Fruit fly (Drosophila melanogaster) whole organism, embryonic: ENCODE results near the gene eca.
A peak's percentile ranks its signal among the peaks of the same experiment; 100 is the strongest.

ENCODE experiments used
- Adf1 ChIP-seq: fragments of 200-800 bp; sonication (Bioruptor generic); IDR thresholded peaks from 2 replicates; pipeline ENCODE4 v1.3.6; 2022; ENCODE audit warnings: missing biosample characterization, missing genetic modification characterization
- CG1024 ChIP-seq: fragments of 200-800 bp; sonication (Bioruptor generic); IDR thresholded peaks from 2 replicates; pipeline ENCODE4 v1.3.6; 2022; ENCODE audit warnings: missing biosample characterization, missing genetic modification characterization
- CG10979 ChIP-seq: fragments of 200-800 bp; sonication (Bioruptor generic); optimal IDR thresholded peaks from 2 replicates; lab custom pipeline; 2018; ENCODE audit warnings: missing biosample characterization, mild to moderate bottlenecking, missing genetic modification characterization, moderate library complexity
- CG11085 ChIP-seq: fragments of 200-800 bp; sonication (Bioruptor generic); IDR thresholded peaks from 2 replicates; pipeline ENCODE4 v1.3.6; 2022; ENCODE audit warnings: missing biosample characterization, missing genetic modification characterization
- CG12155 ChIP-seq: fragments of 200-800 bp; sonication (Bioruptor generic); optimal IDR thresholded peaks from 3 replicates; lab custom pipeline; 2016; ENCODE audit warnings: missing biosample characterization, missing genetic modification characterization
- CG12659 ChIP-seq: fragments of 200-800 bp; sonication (Bioruptor generic); optimal IDR thresholded peaks from 3 replicates; lab custom pipeline; 2017; ENCODE audit warnings: mild to moderate bottlenecking, missing biosample characterization, missing genetic modification reagents, missing genetic modification characterization
- CG13775 ChIP-seq: fragments of 200-800 bp; sonication (Bioruptor generic); optimal IDR thresholded peaks from 3 replicates; lab custom pipeline; 2017; ENCODE audit warnings: missing biosample characterization, mild to moderate bottlenecking, missing genetic modification characterization
- CG1602 ChIP-seq: fragments of 200-800 bp; sonication (Bioruptor generic); optimal IDR thresholded peaks from 3 replicates; lab custom pipeline; 2016; ENCODE audit warnings: missing biosample characterization, missing genetic modification characterization
- CG16779 ChIP-seq: fragments of 200-800 bp; sonication (Bioruptor generic); IDR thresholded peaks from 2 replicates; pipeline ENCODE4 v1.3.6; 2022; ENCODE audit warnings: missing biosample characterization, missing genetic modification characterization
- CG17912 ChIP-seq: fragments of 200-800 bp; sonication (Bioruptor generic); optimal IDR thresholded peaks from 2 replicates; lab custom pipeline; 2018; ENCODE audit warnings: missing biosample characterization, mild to moderate bottlenecking, missing genetic modification characterization
- CG18599 ChIP-seq: fragments of 200-800 bp; sonication (Bioruptor generic); optimal IDR thresholded peaks from 3 replicates; lab custom pipeline; 2017; ENCODE audit warnings: missing biosample characterization, missing genetic modification characterization, mild to moderate bottlenecking, moderate library complexity, missing genetic modification reagents
- CG18619 ChIP-seq: fragments of 200-800 bp; sonication (Bioruptor generic); optimal IDR thresholded peaks from 3 replicates; lab custom pipeline; 2017; ENCODE audit warnings: missing biosample characterization, mild to moderate bottlenecking, missing genetic modification characterization
- CG3163 ChIP-seq: fragments of 200-800 bp; sonication (Bioruptor generic); optimal IDR thresholded peaks from 3 replicates; lab custom pipeline; 2016; ENCODE audit warnings: missing biosample characterization, missing genetic modification characterization
- CG34224 ChIP-seq: fragments of 200-800 bp; sonication (Bioruptor generic); IDR thresholded peaks from 3 replicates; pipeline ENCODE4 v1.3.6; 2022; ENCODE audit warnings: missing biosample characterization, missing genetic modification characterization; ENCODE audit not compliant: partially characterized antibody
- CG5180 ChIP-seq: fragments of 200-800 bp; sonication (Bioruptor generic); optimal IDR thresholded peaks from 3 replicates; lab custom pipeline; 2017; ENCODE audit warnings: missing biosample characterization, missing genetic modification characterization, mild to moderate bottlenecking, moderate library complexity, missing genetic modification reagents
- CG6254 ChIP-seq: fragments of 200-800 bp; sonication (Bioruptor generic); optimal IDR thresholded peaks from 3 replicates; lab custom pipeline; 2017; ENCODE audit warnings: mild to moderate bottlenecking, missing biosample characterization, missing genetic modification reagents, missing genetic modification characterization
- CG6854 ChIP-seq: fragments of 200-800 bp; sonication (Bioruptor generic); optimal IDR thresholded peaks from 3 replicates; lab custom pipeline; 2017; ENCODE audit warnings: missing biosample characterization, mild to moderate bottlenecking, missing genetic modification characterization
- CG7372 ChIP-seq: fragments of 200-800 bp; sonication (Bioruptor generic); IDR thresholded peaks from 2 replicates; pipeline ENCODE4 v1.3.6; 2022; ENCODE audit warnings: missing biosample characterization, missing genetic modification characterization
- Deaf1 ChIP-seq: fragments of 200-800 bp; optimal IDR thresholded peaks from 3 replicates; lab custom pipeline; 2019; ENCODE audit warnings: missing biosample characterization, mild to moderate bottlenecking, missing genetic modification characterization, moderate library complexity
- Dip3 ChIP-seq: fragments of 200-800 bp; sonication (Bioruptor generic); optimal IDR thresholded peaks from 3 replicates; lab custom pipeline; 2016; ENCODE audit warnings: missing biosample characterization, missing genetic modification characterization
- Gsc ChIP-seq: fragments of 200-800 bp; sonication (Bioruptor generic); IDR thresholded peaks from 2 replicates; pipeline ENCODE4 v1.3.6; 2022; ENCODE audit warnings: missing biosample characterization, missing genetic modification characterization
- Kr ChIP-seq: fragments of 200-800 bp; sonication (Bioruptor generic); optimal IDR thresholded peaks from 2 replicates; lab custom pipeline; 2017; ENCODE audit warnings: missing biosample characterization, mild to moderate bottlenecking, missing genetic modification characterization
- Mes4 ChIP-seq: fragments of 200-800 bp; sonication (Bioruptor generic); optimal IDR thresholded peaks from 2 replicates; lab custom pipeline; 2016; ENCODE audit warnings: missing biosample characterization, missing genetic modification characterization
- NC2α ChIP-seq: fragments of 200-800 bp; sonication (Bioruptor generic); optimal IDR thresholded peaks from 2 replicates; lab custom pipeline; 2016; ENCODE audit warnings: missing biosample characterization, missing genetic modification characterization
- ac ChIP-seq: fragments of 200-800 bp; sonication (Bioruptor generic); optimal IDR thresholded peaks from 3 replicates; lab custom pipeline; 2017; ENCODE audit warnings: missing biosample characterization, mild to moderate bottlenecking, missing genetic modification characterization
- aop ChIP-seq: fragments of 200-800 bp; sonication (Bioruptor generic); IDR thresholded peaks from 2 replicates; pipeline ENCODE4 v1.3.6; 2022; ENCODE audit warnings: missing biosample characterization, missing genetic modification characterization
- bbx ChIP-seq: fragments of 200-800 bp; sonication (Bioruptor generic); IDR thresholded peaks from 2 replicates; pipeline ENCODE4 v1.3.6; 2022; ENCODE audit warnings: missing biosample characterization, missing genetic modification characterization; ENCODE audit not compliant: partially characterized antibody
- chif ChIP-seq, 2 experiments: fragments of 200-800 bp; sonication (Bioruptor generic); optimal IDR thresholded peaks; 3 replicates each; lab custom pipeline; 2016; ENCODE audit warnings: missing biosample characterization in 2 of 2, missing genetic modification characterization in 2 of 2
- corto ChIP-seq: fragments of 200-800 bp; sonication (Bioruptor generic); optimal IDR thresholded peaks from 2 replicates; lab custom pipeline; 2016; ENCODE audit warnings: missing biosample characterization, mild to moderate bottlenecking, missing genetic modification characterization, moderate library complexity
- dimm ChIP-seq: fragments of 200-800 bp; sonication (Bioruptor generic); IDR thresholded peaks from 2 replicates; pipeline ENCODE4 v1.3.6; 2022; ENCODE audit warnings: missing biosample characterization, missing genetic modification characterization
- en ChIP-seq: fragments of 200-800 bp; sonication (Bioruptor generic); optimal IDR thresholded peaks from 2 replicates; lab custom pipeline; 2016; ENCODE audit warnings: missing biosample characterization, missing genetic modification characterization
- exex ChIP-seq: fragments of 200-800 bp; sonication (Bioruptor generic); optimal IDR thresholded peaks from 4 replicates; lab custom pipeline; 2018; ENCODE audit warnings: missing biosample characterization, mild to moderate bottlenecking, missing genetic modification characterization, moderate library complexity
- fd102C ChIP-seq: fragments of 200-800 bp; sonication (Bioruptor generic); optimal IDR thresholded peaks from 2 replicates; lab custom pipeline; 2018; ENCODE audit warnings: missing biosample characterization, mild to moderate bottlenecking, missing genetic modification characterization, moderate library complexity
- gcm2 ChIP-seq: fragments of 200-800 bp; sonication (Bioruptor generic); optimal IDR thresholded peaks from 2 replicates; lab custom pipeline; 2016; ENCODE audit warnings: missing biosample characterization, missing genetic modification characterization
- gsb-n ChIP-seq: fragments of 200-800 bp; sonication (Bioruptor generic); optimal IDR thresholded peaks from 3 replicates; lab custom pipeline; 2018; ENCODE audit warnings: missing biosample characterization, mild to moderate bottlenecking, missing genetic modification characterization
- ham ChIP-seq: fragments of 200-800 bp; sonication (Bioruptor generic); IDR thresholded peaks from 2 replicates; pipeline ENCODE4 v1.3.6; 2022; ENCODE audit warnings: missing biosample characterization, missing genetic modification characterization
- hbn ChIP-seq: fragments of 200-800 bp; sonication (Bioruptor generic); IDR thresholded peaks from 2 replicates; pipeline ENCODE4 v1.3.6; 2022; ENCODE audit warnings: missing biosample characterization, missing genetic modification characterization; ENCODE audit not compliant: partially characterized antibody
- insv ChIP-seq, 2 experiments: fragments of 200-800 bp; sonication (Bioruptor generic); optimal IDR thresholded peaks; 3 replicates each; lab custom pipeline; 2016 to 2018; ENCODE audit warnings: missing biosample characterization in 2 of 2, missing genetic modification characterization in 2 of 2
- lov ChIP-seq, 2 experiments: fragments of 200-800 bp in 1 of 2; fragments of >200 bp in 1 of 2; sonication (Bioruptor generic) in 1 of 2; IDR thresholded peaks in 1 of 2; optimal IDR thresholded peaks in 1 of 2; 2 replicates in 1 of 2; 3 replicates in 1 of 2; pipeline versions ENCODE4 v1.3.6 to Lab custom; 2017 to 2022; ENCODE audit warnings: missing biosample characterization in 1 of 2, missing genetic modification characterization in 1 of 2
- maf-S ChIP-seq: fragments of 200-800 bp; sonication (Bioruptor generic); optimal IDR thresholded peaks from 2 replicates; lab custom pipeline; 2016; ENCODE audit warnings: missing biosample characterization, missing genetic modification characterization
- mld ChIP-seq: fragments of 200-800 bp; sonication (Bioruptor generic); IDR thresholded peaks from 3 replicates; pipeline ENCODE4 v1.3.6; 2022; ENCODE audit warnings: missing biosample characterization, missing genetic modification characterization; ENCODE audit not compliant: partially characterized antibody
- nerfin-2 ChIP-seq: fragments of 200-800 bp; sonication (Bioruptor generic); IDR thresholded peaks from 2 replicates; pipeline ENCODE4 v1.3.6; 2022; ENCODE audit warnings: missing biosample characterization, missing genetic modification characterization; ENCODE audit not compliant: partially characterized antibody
- oc ChIP-seq: fragments of 200-800 bp; sonication (Bioruptor generic); optimal IDR thresholded peaks from 2 replicates; lab custom pipeline; 2018; ENCODE audit warnings: missing biosample characterization, mild to moderate bottlenecking, missing genetic modification characterization, moderate library complexity
- slbo ChIP-seq: fragments of 200-800 bp; sonication (Bioruptor generic); IDR thresholded peaks from 2 replicates; pipeline ENCODE4 v1.3.6; 2022; ENCODE audit warnings: missing biosample characterization, missing genetic modification characterization
- trem ChIP-seq: fragments of 200-800 bp; optimal IDR thresholded peaks from 3 replicates; lab custom pipeline; 2019; ENCODE audit warnings: missing biosample characterization, mild to moderate bottlenecking, missing genetic modification characterization, moderate library complexity
- tup ChIP-seq: fragments of 200-800 bp; sonication (Bioruptor generic); optimal IDR thresholded peaks from 2 replicates; lab custom pipeline; 2016; ENCODE audit warnings: missing biosample characterization, mild to moderate bottlenecking, missing genetic modification characterization, moderate library complexity
- unpg ChIP-seq: fragments of 200-800 bp; sonication (Bioruptor generic); optimal IDR thresholded peaks from 3 replicates; lab custom pipeline; 2018; ENCODE audit warnings: missing biosample characterization, mild to moderate bottlenecking, missing genetic modification characterization, moderate library complexity
- usp ChIP-seq: fragments of >200 bp; optimal IDR thresholded peaks from 2 replicates; lab custom pipeline; 2017; ENCODE audit warnings: missing biosample characterization, missing genetic modification characterization
- zen2 ChIP-seq: fragments of 200-800 bp; sonication (Bioruptor generic); IDR thresholded peaks from 3 replicates; pipeline ENCODE4 v1.3.6; 2022; ENCODE audit warnings: missing biosample characterization, missing genetic modification characterization; ENCODE audit not compliant: partially characterized antibody

eca gene

dm6 chr3R:9677734-9678341, 7.4 kb downstream of the eca start, which contains the start of gene p23 (continued):
- TF ChIP-seq maf-S (GFP tag; lab: Kevin White, UChicago) (no peak), CG11085 (GFP tag; lab: Robert Waterston, UW) (no peak), chif (GFP tag; optimal IDR thresholded peaks at IDR 0.05; lab: Kevin White, UChicago) (no peak), CG6254 (GFP tag; lab: Kevin White, UChicago) (no peak), gsb-n (tag; lab: Kevin White, UChicago) (peak; percentile 32), lov (optimal IDR thresholded peaks at IDR 0.05; lab: Kevin White, UChicago) (no peak), lov (GFP tag; IDR thresholded peaks at IDR 0.05; lab: Robert Waterston, UW) (no peak), Kr (no peak), Dip3 (GFP tag; lab: Kevin White, UChicago) (no peak), CG5180 (GFP tag; lab: Kevin White, UChicago) (no peak), CG18619 (no peak), fd102C (GFP tag; lab: Kevin White, UChicago) (no peak), aop (GFP tag; lab: Robert Waterston, UW) (no peak), CG10979 (tag; lab: Kevin White, UChicago) (no peak), Deaf1 (tag; lab: Kevin White, UChicago) (no peak), CG18599 (GFP tag; lab: Kevin White, UChicago) (no peak), CG34224 (peak; percentile 42; the same call in 1 of the 3 replicates), exex (tag; lab: Kevin White, UChicago) (no peak), CG12155 (GFP tag; lab: Kevin White, UChicago) (peak; percentile 11), Mes4 (no peak), slbo (no peak), en (GFP tag; lab: Kevin White, UChicago) (no peak), zen2 (no peak), usp (GFP tag; lab: Kevin White, UChicago) (no peak), tup (no peak), trem (tag; lab: Kevin White, UChicago) (peak; percentile 75), oc (tag; lab: Kevin White, UChicago) (no peak), CG12659 (GFP tag; lab: Kevin White, UChicago) (peak; percentile 66), unpg (GFP tag; lab: Kevin White, UChicago) (no peak), CG6854 (GFP tag; lab: Kevin White, UChicago) (no peak), ham (GFP tag; lab: Robert Waterston, UW) (no peak), Adf1 (GFP tag; lab: Robert Waterston, UW) (no peak), CG17912 (no peak), CG16779 (GFP tag; lab: Robert Waterston, UW) (no peak), CG1602 (GFP tag; lab: Kevin White, UChicago) (no peak), corto (GFP tag; lab: Kevin White, UChicago) (no peak), CG7372 (GFP tag; lab: Robert Waterston, UW) (no peak), insv (GFP tag; optimal IDR thresholded peaks at IDR 0.05; lab: Kevin White, UChicago) (peak in 1 of 2 experiments; percentile 29), gcm2 (GFP tag; lab: Kevin White, UChicago) (peak; percentile 30), ac (GFP tag; lab: Kevin White, UChicago) (no peak), NC2α (GFP tag; lab: Kevin White, UChicago) (no peak), CG3163 (no peak), CG13775 (GFP tag; lab: Kevin White, UChicago) (no peak), dimm (GFP tag; lab: Robert Waterston, UW) (no peak), hbn (GFP tag; lab: Robert Waterston, UW) (0 out of 2 replicates have a peak, but pooled peaks have one; percentile 40), Gsc (GFP tag; lab: Robert Waterston, UW) (no peak), nerfin-2 (GFP tag; lab: Robert Waterston, UW) (0 out of 2 replicates have a peak, but pooled peaks have one; percentile 50), mld (GFP tag; lab: Robert Waterston, UW) (no peak), CG1024 (no peak), bbx (peak; percentile 60)
